Fruit fly (Drosophila melanogaster) whole organism: ENCODE measurements around the gene PolD3.

Source experiments
- CG8478 ChIP-seq: fragments of >200 bp; optimal IDR thresholded peaks from 2 replicates; lab custom pipeline; 2018; ENCODE audit warnings: inconsistent platforms
- EcR ChIP-seq, 2 experiments: fragments of >200 bp; optimal IDR thresholded peaks; 2 replicates each; lab custom pipeline; 2017; ENCODE audit warnings: missing biosample characterization in 2 of 2, missing genetic modification characterization in 2 of 2, missing genetic modification reagents in 2 of 2
- pan ChIP-seq: fragments of >200 bp; optimal IDR thresholded peaks from 2 replicates; lab custom pipeline; 2017
- psq ChIP-seq: fragments of >200 bp; optimal IDR thresholded peaks from 2 replicates; lab custom pipeline; 2017

dm6 chr2L:15214922-15215321, 41.2 kb downstream of the PolD3 start, which contains the start of gene CG43230:
- TF ChIP-seq psq (lab: Kevin White, UChicago) (no peak), EcR (GFP tag; optimal IDR thresholded peaks at IDR 0.05; lab: Kevin White, UChicago) (no peak), pan (lab: Kevin White, UChicago) (no peak), CG8478 (no peak)
